Worm (Caenorhabditis elegans) whole organism, young adult: ENCODE data around the gene C46G7.1.

Experiments used
- F37B4.10 ChIP-seq: fragments of 200-800 bp; sonication (Bioruptor generic); IDR thresholded peaks from 2 replicates; pipeline ENCODE4 v1.3.6; 2022; ENCODE audit warnings: missing genetic modification characterization, missing compliant biosample characterization
- T07F8.4 ChIP-seq: sonication (generic microtip); optimal IDR thresholded peaks from 2 replicates; lab custom pipeline; 2016; ENCODE audit warnings: mild to moderate bottlenecking, missing genetic modification characterization, moderate library complexity, missing compliant biosample characterization
- Y95B8A.8 ChIP-seq: fragments of 200-800 bp; sonication (Bioruptor generic); IDR thresholded peaks from 2 replicates; pipeline ENCODE4 v1.3.6; 2022; ENCODE audit warnings: missing genetic modification reagents, missing genetic modification characterization, missing compliant biosample characterization
- ama-1 ChIP-seq, 3 experiments: fragments of 150-350 bp in 1 of 3; sonication (generic microtip) in 2 of 3; optimal IDR thresholded peaks; 2 replicates each; lab custom pipeline; 2014 to 2018; ENCODE audit warnings: missing biosample characterization in 2 of 3, missing genetic modification characterization in 2 of 3, missing genetic modification reagents in 2 of 3
- dpl-1 ChIP-seq: fragments of 150-350 bp; optimal IDR thresholded peaks from 2 replicates; lab custom pipeline; 2014; ENCODE audit warnings: missing biosample characterization, missing genetic modification reagents, missing genetic modification characterization
- hrde-1 ChIP-seq: sonication (generic microtip); optimal IDR thresholded peaks from 2 replicates; lab custom pipeline; 2016; ENCODE audit warnings: missing genetic modification characterization, mild to moderate bottlenecking, missing compliant biosample characterization, moderate library complexity, missing genotype, missing genetic modification reagents, borderline replicate concordance
- nhr-27 ChIP-seq: fragments of 200-800 bp; sonication (Bioruptor generic); optimal IDR thresholded peaks from 2 replicates; lab custom pipeline; 2018; ENCODE audit warnings: mild to moderate bottlenecking, missing genetic modification characterization, moderate library complexity, missing compliant biosample characterization
- sea-2 ChIP-seq: fragments of 200-800 bp; sonication (Bioruptor generic); IDR thresholded peaks from 2 replicates; pipeline ENCODE4 v1.3.6; 2022; ENCODE audit warnings: missing genetic modification characterization, missing compliant biosample characterization
- snpc-1.3 ChIP-seq: sonication (generic microtip); optimal IDR thresholded peaks from 2 replicates; lab custom pipeline; 2017; ENCODE audit warnings: missing genetic modification characterization, mild to moderate bottlenecking, missing compliant biosample characterization, antibody characterized with exemption, moderate library complexity, missing genotype, missing genetic modification reagents; ENCODE audit not compliant: insufficient read depth
- snpc-4 ChIP-seq, 5 experiments: fragments of 150-350 bp in 1 of 5; sonication (generic microtip) in 4 of 5; optimal IDR thresholded peaks; 2 replicates each; lab custom pipeline; 2014 to 2018; ENCODE audit warnings: missing genetic modification characterization in 5 of 5, missing biosample characterization in 3 of 5, antibody characterized with exemption in 2 of 5, mild to moderate bottlenecking in 2 of 5, missing compliant biosample characterization in 2 of 5, missing genotype in 2 of 5, moderate library complexity in 2 of 5, missing genetic modification reagents in 1 of 5

ce11 chrIV:5977276-5977675, 40.5 kb upstream of the C46G7.1 start:
- no peak for TF ChIP-seq snpc-1.3 (tag; lab: Kevin White, UChicago)
- no peak for TF ChIP-seq sea-2
- no peak for TF ChIP-seq snpc-4 (GFP tag; optimal IDR thresholded peaks at IDR 0.05; lab: Kevin White, UChicago)
- TF ChIP-seq snpc-4 (tag; optimal IDR thresholded peaks at IDR 0.05; lab: Kevin White, UChicago), result no peak
- no peak for TF ChIP-seq T07F8.4
- no peak for TF ChIP-seq ama-1 (optimal IDR thresholded peaks at IDR 0.05; lab: Kevin White, UChicago)
- no peak for TF ChIP-seq ama-1 (GFP tag; optimal IDR thresholded peaks at IDR 0.05; lab: Kevin White, UChicago)
- no peak for TF ChIP-seq dpl-1 (GFP tag; lab: Kevin White, UChicago)
- TF ChIP-seq hrde-1 (tag; lab: Kevin White, UChicago), result no peak
- TF ChIP-seq Y95B8A.8 (GFP tag; lab: Robert Waterston, UW), result no peak
- TF ChIP-seq nhr-27 (tag; lab: Kevin White, UChicago), result no peak
- no peak for TF ChIP-seq F37B4.10 (GFP tag; lab: Robert Waterston, UW)
